Fruit fly (Drosophila melanogaster) whole organism, prepupa: Measurements from ENCODE around the gene fon.

Experiments
- CG11902 ChIP-seq: fragments of 200-800 bp; sonication (Bioruptor generic); optimal IDR thresholded peaks from 3 replicates; lab custom pipeline; 2016; ENCODE audit warnings: missing biosample characterization, missing genetic modification characterization
- CG16779 ChIP-seq: fragments of 200-800 bp; sonication (Bioruptor generic); optimal IDR thresholded peaks from 3 replicates; lab custom pipeline; 2017; ENCODE audit warnings: missing biosample characterization, mild to moderate bottlenecking, missing genetic modification characterization
- CG34406 ChIP-seq: fragments of 200-800 bp; sonication (Bioruptor generic); optimal IDR thresholded peaks from 3 replicates; lab custom pipeline; 2016; ENCODE audit warnings: missing biosample characterization, missing genetic modification characterization
- CG8119 ChIP-seq: fragments of 200-800 bp; sonication (Bioruptor generic); IDR thresholded peaks from 3 replicates; pipeline ENCODE4 v1.3.6; 2022; ENCODE audit warnings: missing biosample characterization, missing genetic modification characterization
- Eip75B ChIP-seq: fragments of 200-800 bp; sonication (Bioruptor generic); optimal IDR thresholded peaks from 3 replicates; lab custom pipeline; 2016; ENCODE audit warnings: missing biosample characterization, missing genetic modification characterization
- Hr4 ChIP-seq: fragments of 200-800 bp; sonication (Bioruptor generic); optimal IDR thresholded peaks from 3 replicates; lab custom pipeline; 2016; ENCODE audit warnings: missing biosample characterization, missing genetic modification characterization
- Met ChIP-seq: fragments of 200-800 bp; sonication (Bioruptor generic); optimal IDR thresholded peaks from 3 replicates; lab custom pipeline; 2016; ENCODE audit warnings: missing biosample characterization, missing genetic modification characterization
- OdsH ChIP-seq: fragments of 200-800 bp; sonication (Bioruptor generic); optimal IDR thresholded peaks from 3 replicates; lab custom pipeline; 2016; ENCODE audit warnings: missing biosample characterization, missing genetic modification characterization
- Sox15 ChIP-seq: fragments of 200-800 bp; sonication (Bioruptor generic); optimal IDR thresholded peaks from 3 replicates; lab custom pipeline; 2016; ENCODE audit warnings: missing biosample characterization, missing genetic modification characterization
- spab ChIP-seq: fragments of 200-800 bp; sonication (Bioruptor generic); optimal IDR thresholded peaks from 2 replicates; lab custom pipeline; 2017; ENCODE audit warnings: missing biosample characterization, mild to moderate bottlenecking, missing genetic modification characterization, missing genetic modification reagents
- topi ChIP-seq: fragments of 200-800 bp; sonication (Bioruptor generic); optimal IDR thresholded peaks from 3 replicates; lab custom pipeline; 2016; ENCODE audit warnings: missing biosample characterization, missing genetic modification characterization

dm6 chr2L:19416602-19417497 is 30.8 kb upstream of the fon start, which contains the start of gene Lectin-galC1:
- TF ChIP-seq CG34406 (GFP tag; lab: Kevin White, UChicago): no peak
- TF ChIP-seq Met: no peak
- TF ChIP-seq Eip75B (GFP tag; lab: Kevin White, UChicago): peak; percentile 37
- TF ChIP-seq Sox15 (GFP tag; lab: Kevin White, UChicago): no peak
- TF ChIP-seq CG16779 (tag; lab: Kevin White, UChicago): peak; percentile 42
- peak; percentile 78 for TF ChIP-seq OdsH (GFP tag; lab: Kevin White, UChicago)
- TF ChIP-seq topi (GFP tag; lab: Kevin White, UChicago): peak; percentile 4
- no peak for TF ChIP-seq spab (GFP tag; lab: Kevin White, UChicago)
- no peak for TF ChIP-seq CG11902 (GFP tag; lab: Kevin White, UChicago)
- TF ChIP-seq CG8119 (GFP tag; lab: Robert Waterston, UW): peak; percentile 74; the same call in 2 of the 3 replicates
- peak; percentile 80 for TF ChIP-seq Hr4 (GFP tag; lab: Kevin White, UChicago)
